Fruit fly (Drosophila melanogaster) whole organism, adult: Measurements from ENCODE around the gene CG6707.

ENCODE experiments used
- CG11617 ChIP-seq: fragments of 200-800 bp; sonication (Bioruptor generic); optimal IDR thresholded peaks from 2 replicates; lab custom pipeline; 2017; ENCODE audit warnings: mild to moderate bottlenecking, missing biosample characterization, missing genetic modification reagents, missing genetic modification characterization
- CG12768 ChIP-seq: fragments of 200-800 bp; sonication (Bioruptor generic); optimal IDR thresholded peaks from 2 replicates; lab custom pipeline; 2017; ENCODE audit warnings: missing biosample characterization, missing genetic modification characterization, mild to moderate bottlenecking, moderate library complexity, missing genetic modification reagents
- CG14711 ChIP-seq: fragments of 200-800 bp; sonication (Bioruptor generic); optimal IDR thresholded peaks from 2 replicates; lab custom pipeline; 2018; ENCODE audit warnings: missing biosample characterization, mild to moderate bottlenecking, missing genetic modification characterization, moderate library complexity
- CG1620 ChIP-seq: fragments of 200-800 bp; sonication (Bioruptor generic); optimal IDR thresholded peaks from 2 replicates; lab custom pipeline; 2016; ENCODE audit warnings: missing biosample characterization, missing genetic modification characterization
- CG33017 ChIP-seq: fragments of 200-800 bp; sonication (Bioruptor generic); optimal IDR thresholded peaks from 2 replicates; lab custom pipeline; 2018; ENCODE audit warnings: missing biosample characterization, mild to moderate bottlenecking, missing genetic modification characterization, moderate library complexity
- CG5204 ChIP-seq: fragments of 200-800 bp; sonication (Bioruptor generic); optimal IDR thresholded peaks from 2 replicates; lab custom pipeline; 2016; ENCODE audit warnings: missing biosample characterization, missing genetic modification characterization
- CG7045 ChIP-seq: fragments of 200-800 bp; sonication (Bioruptor generic); optimal IDR thresholded peaks from 2 replicates; lab custom pipeline; 2017; ENCODE audit warnings: missing biosample characterization, mild to moderate bottlenecking, missing genetic modification characterization
- CG7101 ChIP-seq: fragments of 200-800 bp; sonication (Bioruptor generic); optimal IDR thresholded peaks from 2 replicates; lab custom pipeline; 2018; ENCODE audit warnings: missing biosample characterization, mild to moderate bottlenecking, missing genetic modification characterization, moderate library complexity
- Clk ChIP-seq: fragments of 200-800 bp; sonication (Bioruptor generic); optimal IDR thresholded peaks from 2 replicates; lab custom pipeline; 2017; ENCODE audit warnings: missing biosample characterization, missing genetic modification characterization
- Crg-1 ChIP-seq: fragments of 200-800 bp; sonication (Bioruptor generic); optimal IDR thresholded peaks from 2 replicates; lab custom pipeline; 2016; ENCODE audit warnings: missing biosample characterization, missing genetic modification characterization
- Hr96 ChIP-seq: fragments of 200-800 bp; sonication (Bioruptor generic); optimal IDR thresholded peaks from 2 replicates; lab custom pipeline; 2016; ENCODE audit warnings: missing biosample characterization, missing genetic modification characterization
- Mnt ChIP-seq: fragments of 200-800 bp; sonication (Bioruptor generic); optimal IDR thresholded peaks from 2 replicates; lab custom pipeline; 2016; ENCODE audit warnings: missing biosample characterization, mild to moderate bottlenecking, missing genetic modification characterization
- bab1 ChIP-seq: fragments of 200-800 bp; sonication (Bioruptor generic); optimal IDR thresholded peaks from 3 replicates; lab custom pipeline; 2019; ENCODE audit warnings: missing biosample characterization, mild to moderate bottlenecking, missing genetic modification characterization, moderate library complexity
- cic ChIP-seq: fragments of 200-800 bp; sonication (Bioruptor generic); optimal IDR thresholded peaks from 2 replicates; lab custom pipeline; 2017; ENCODE audit warnings: missing biosample characterization, mild to moderate bottlenecking, missing genetic modification characterization, moderate library complexity
- cnc ChIP-seq, 2 experiments: fragments of >200 bp; optimal IDR thresholded peaks; 2 replicates each; lab custom pipeline; 2017
- kay ChIP-seq: fragments of 200-800 bp; sonication (Bioruptor generic); peaks from one replicate; lab custom pipeline; 2016; ENCODE audit warnings: missing biosample characterization, missing genetic modification characterization, borderline replicate concordance
- ovo ChIP-seq: fragments of 200-800 bp; sonication (Bioruptor generic); optimal IDR thresholded peaks from 2 replicates; lab custom pipeline; 2016; ENCODE audit warnings: missing biosample characterization, missing genetic modification characterization
- pad ChIP-seq: fragments of 200-800 bp; sonication (Bioruptor generic); optimal IDR thresholded peaks from 3 replicates; lab custom pipeline; 2017; ENCODE audit warnings: missing biosample characterization, missing genetic modification characterization, mild to moderate bottlenecking, moderate library complexity, missing genetic modification reagents
- tj ChIP-seq: fragments of 200-800 bp; sonication (Bioruptor generic); optimal IDR thresholded peaks from 3 replicates; lab custom pipeline; 2017; ENCODE audit warnings: missing biosample characterization, mild to moderate bottlenecking, missing genetic modification characterization, moderate library complexity
- toe ChIP-seq: fragments of 200-800 bp; sonication (Bioruptor generic); optimal IDR thresholded peaks from 2 replicates; lab custom pipeline; 2016; ENCODE audit warnings: missing biosample characterization, missing genetic modification characterization

The CG6707 gene

dm6 chr3L:9853895-9854470, 44.4 kb downstream of the CG6707 start:
- TF ChIP-seq Hr96 (GFP tag; lab: Kevin White, UChicago) (no peak), toe (GFP tag; lab: Kevin White, UChicago) (no peak), CG11617 (GFP tag; lab: Kevin White, UChicago) (no peak), tj (GFP tag; lab: Kevin White, UChicago) (peak; percentile 12), CG33017 (no peak), Mnt (peak; percentile 72), cic (GFP tag; lab: Kevin White, UChicago) (peak; percentile 99), pad (GFP tag; lab: Kevin White, UChicago) (peak; percentile 36), Crg-1 (GFP tag; lab: Kevin White, UChicago) (no peak)

- TF ChIP-seq CG14711 (tag; lab: Kevin White, UChicago), result peak; percentile 40
- TF ChIP-seq CG7045 (GFP tag; lab: Kevin White, UChicago), result no peak
These were observed 45.1 kb downstream of the CG6707 start for dm6 chr3L:9853140-9853746.

DNA sequence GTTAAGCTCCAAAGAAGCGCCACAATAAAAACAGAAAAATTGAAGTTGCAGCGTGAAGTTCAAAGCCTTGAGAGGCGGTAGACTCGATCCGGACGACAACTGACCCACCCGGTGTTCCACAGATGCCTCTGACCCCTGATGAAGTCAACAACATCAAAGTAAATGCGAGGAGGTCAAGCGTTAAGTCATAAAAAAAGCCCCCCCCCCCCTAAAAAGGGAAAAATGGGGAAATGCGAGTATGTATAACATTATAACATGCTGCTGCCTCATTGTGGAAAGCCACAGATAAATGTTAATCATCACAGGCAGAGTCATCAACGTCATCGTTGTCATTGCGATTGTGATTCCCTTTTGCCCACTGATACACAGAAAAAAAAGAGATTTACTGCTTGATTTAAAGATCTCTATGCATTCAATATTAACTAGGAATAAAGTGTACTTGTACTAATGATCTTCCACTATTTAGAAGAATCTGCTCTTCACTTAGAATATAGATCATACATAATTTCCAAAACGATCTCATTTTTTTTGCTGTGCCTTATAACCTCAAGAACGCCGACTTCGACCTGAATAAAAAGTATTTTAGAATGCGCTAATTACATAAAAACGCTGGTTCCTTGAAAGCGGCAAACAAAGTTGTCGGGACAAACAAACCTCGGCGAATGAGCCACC, 47.2 kb downstream of the CG6707 start:
- TF ChIP-seq CG7045 (GFP tag; lab: Kevin White, UChicago), result no peak
- TF ChIP-seq pad (GFP tag; lab: Kevin White, UChicago), result no peak

- TF ChIP-seq CG1620 (GFP tag; lab: Kevin White, UChicago) (no peak), Clk (GFP tag; lab: Kevin White, UChicago) (no peak), pad (GFP tag; lab: Kevin White, UChicago) (no peak), Crg-1 (GFP tag; lab: Kevin White, UChicago) (no peak), ovo (GFP tag; lab: Kevin White, UChicago) (no peak)
These were observed 48.3 kb downstream of the CG6707 start for dm6 chr3L:9850114-9850513.

dm6 chr3L:9848744-9849143, 49.6 kb downstream of the CG6707 start:
- TF ChIP-seq cnc (optimal IDR thresholded peaks at IDR 0.05; lab: Kevin White, UChicago), result no peak
- TF ChIP-seq tj (GFP tag; lab: Kevin White, UChicago), result peak; percentile 42

dm6 chr3L:9847420-9847977, 50.9 kb downstream of the CG6707 start:
- TF ChIP-seq toe (GFP tag; lab: Kevin White, UChicago), result no peak
- TF ChIP-seq pad (GFP tag; lab: Kevin White, UChicago), result no peak
- TF ChIP-seq Crg-1 (GFP tag; lab: Kevin White, UChicago), result no peak
- TF ChIP-seq tj (GFP tag; lab: Kevin White, UChicago), result peak; percentile 87
- TF ChIP-seq CG33017, result no peak
- TF ChIP-seq cic (GFP tag; lab: Kevin White, UChicago), result no peak
- no peak for TF ChIP-seq CG7101 (tag; lab: Kevin White, UChicago)
- no peak for TF ChIP-seq kay (GFP tag; lab: Kevin White, UChicago)
- TF ChIP-seq bab1 (GFP tag; lab: Kevin White, UChicago), result no peak
- TF ChIP-seq Clk (GFP tag; lab: Kevin White, UChicago), result no peak
- no peak for TF ChIP-seq ovo (GFP tag; lab: Kevin White, UChicago)
- TF ChIP-seq CG14711 (tag; lab: Kevin White, UChicago), result peak; percentile 24
- no peak for TF ChIP-seq cnc (optimal IDR thresholded peaks at IDR 0.05; lab: Kevin White, UChicago)
- no peak for TF ChIP-seq Hr96 (GFP tag; lab: Kevin White, UChicago)
- TF ChIP-seq CG7045 (GFP tag; lab: Kevin White, UChicago), result no peak

dm6 chr3L:9846577-9847342, 51.6 kb downstream of the CG6707 start:
- TF ChIP-seq Crg-1 (GFP tag; lab: Kevin White, UChicago), result no peak
- TF ChIP-seq tj (GFP tag; lab: Kevin White, UChicago), result no peak
- peak; percentile 36 for TF ChIP-seq Mnt
- no peak for TF ChIP-seq Clk (GFP tag; lab: Kevin White, UChicago)
- TF ChIP-seq ovo (GFP tag; lab: Kevin White, UChicago), result no peak
- no peak for TF ChIP-seq pad (GFP tag; lab: Kevin White, UChicago)
- no peak for TF ChIP-seq CG12768
- TF ChIP-seq CG7101 (tag; lab: Kevin White, UChicago), result no peak
- TF ChIP-seq cic (GFP tag; lab: Kevin White, UChicago), result peak; percentile 99
- no peak for TF ChIP-seq CG5204
- TF ChIP-seq cnc (optimal IDR thresholded peaks at IDR 0.05; lab: Kevin White, UChicago), result no peak
- no peak for TF ChIP-seq kay (GFP tag; lab: Kevin White, UChicago)
- TF ChIP-seq CG11617 (GFP tag; lab: Kevin White, UChicago), result no peak
